Fruit fly (Drosophila melanogaster) whole organism, embryonic: ENCODE results near the gene Dup99B.

ENCODE experiments used
- Aef1 ChIP-seq: fragments of 200-800 bp; sonication (Bioruptor generic); IDR thresholded peaks from 3 replicates; pipeline ENCODE4 v1.3.6; 2022; ENCODE audit warnings: missing biosample characterization, missing genetic modification characterization
- Atf6 ChIP-seq: fragments of 200-800 bp; sonication (Bioruptor generic); IDR thresholded peaks from 2 replicates; pipeline ENCODE4 v1.3.6; 2022; ENCODE audit warnings: missing biosample characterization, missing genetic modification characterization
- CG10462 ChIP-seq: fragments of 200-800 bp; sonication (Bioruptor generic); optimal IDR thresholded peaks from 2 replicates; lab custom pipeline; 2016; ENCODE audit warnings: missing biosample characterization, missing genetic modification characterization
- CG10565 ChIP-seq: fragments of 200-800 bp; sonication (Bioruptor generic); optimal IDR thresholded peaks from 3 replicates; lab custom pipeline; 2016; ENCODE audit warnings: missing biosample characterization, mild to moderate bottlenecking, missing genetic modification characterization
- CG12155 ChIP-seq: fragments of 200-800 bp; sonication (Bioruptor generic); optimal IDR thresholded peaks from 3 replicates; lab custom pipeline; 2016; ENCODE audit warnings: missing biosample characterization, missing genetic modification characterization
- CG14965 ChIP-seq: fragments of 200-800 bp; sonication (Bioruptor generic); optimal IDR thresholded peaks from 2 replicates; lab custom pipeline; 2016; ENCODE audit warnings: missing biosample characterization, missing genetic modification characterization, borderline replicate concordance
- CG15073 ChIP-seq: fragments of 200-800 bp; sonication (Bioruptor generic); optimal IDR thresholded peaks from 2 replicates; lab custom pipeline; 2016; ENCODE audit warnings: missing biosample characterization, missing genetic modification characterization
- CG15269 ChIP-seq: fragments of 200-800 bp; sonication (Bioruptor generic); optimal IDR thresholded peaks from 2 replicates; lab custom pipeline; 2018; ENCODE audit warnings: missing biosample characterization, mild to moderate bottlenecking, missing genetic modification characterization, moderate library complexity
- CG1602 ChIP-seq: fragments of 200-800 bp; sonication (Bioruptor generic); optimal IDR thresholded peaks from 3 replicates; lab custom pipeline; 2016; ENCODE audit warnings: missing biosample characterization, missing genetic modification characterization
- CG17186 ChIP-seq: fragments of 200-800 bp; sonication (Bioruptor generic); optimal IDR thresholded peaks from 3 replicates; lab custom pipeline; 2017; ENCODE audit warnings: missing biosample characterization, missing genetic modification reagents, missing genetic modification characterization
- CG18619 ChIP-seq: fragments of 200-800 bp; sonication (Bioruptor generic); optimal IDR thresholded peaks from 3 replicates; lab custom pipeline; 2017; ENCODE audit warnings: missing biosample characterization, mild to moderate bottlenecking, missing genetic modification characterization
- CG18764 ChIP-seq: fragments of 200-800 bp; sonication (Bioruptor generic); optimal IDR thresholded peaks from 3 replicates; lab custom pipeline; 2016; ENCODE audit warnings: missing biosample characterization, missing genetic modification characterization
- CG2889 ChIP-seq: fragments of 200-800 bp; sonication (Bioruptor generic); IDR thresholded peaks from 3 replicates; pipeline ENCODE4 v1.3.6; 2022; ENCODE audit warnings: missing biosample characterization, missing genetic modification characterization
- CG4424 ChIP-seq: fragments of 200-800 bp; sonication (Bioruptor generic); optimal IDR thresholded peaks from 3 replicates; lab custom pipeline; 2016; ENCODE audit warnings: missing biosample characterization, missing genetic modification characterization
- CG5245 ChIP-seq: fragments of 200-800 bp; sonication (Bioruptor generic); optimal IDR thresholded peaks from 3 replicates; lab custom pipeline; 2016; ENCODE audit warnings: missing biosample characterization, missing genetic modification characterization
- CG6254 ChIP-seq: fragments of 200-800 bp; sonication (Bioruptor generic); optimal IDR thresholded peaks from 3 replicates; lab custom pipeline; 2017; ENCODE audit warnings: mild to moderate bottlenecking, missing biosample characterization, missing genetic modification reagents, missing genetic modification characterization
- CG8089 ChIP-seq: fragments of 200-800 bp; sonication (Bioruptor generic); optimal IDR thresholded peaks from 3 replicates; lab custom pipeline; 2016; ENCODE audit warnings: missing biosample characterization, missing genetic modification characterization
- CG8388 ChIP-seq: fragments of 200-800 bp; sonication (Bioruptor generic); optimal IDR thresholded peaks from 2 replicates; lab custom pipeline; 2019; ENCODE audit warnings: missing biosample characterization, mild to moderate bottlenecking, missing genetic modification characterization, moderate library complexity
- Chrac-16 ChIP-seq: fragments of 200-800 bp; sonication (Bioruptor generic); optimal IDR thresholded peaks from 3 replicates; lab custom pipeline; 2016; ENCODE audit warnings: missing biosample characterization, missing genetic modification characterization
- Dek ChIP-seq: fragments of 200-800 bp; sonication (Bioruptor generic); optimal IDR thresholded peaks from 3 replicates; lab custom pipeline; 2019; ENCODE audit warnings: missing biosample characterization, mild to moderate bottlenecking, missing genetic modification characterization, moderate library complexity
- Dip2 ChIP-seq: fragments of 200-800 bp; sonication (Bioruptor generic); IDR thresholded peaks from 2 replicates; pipeline ENCODE4 v1.3.6; 2022; ENCODE audit warnings: missing biosample characterization, missing genetic modification characterization
- ERR ChIP-seq: fragments of 200-800 bp; sonication (Bioruptor generic); optimal IDR thresholded peaks from 2 replicates; lab custom pipeline; 2016; ENCODE audit warnings: missing biosample characterization, missing genetic modification characterization
- Ets65A ChIP-seq: fragments of 200-800 bp; sonication (Bioruptor generic); peaks from one replicate; lab custom pipeline; 2016; ENCODE audit warnings: missing biosample characterization, missing genetic modification characterization
- Hr51 ChIP-seq, 2 experiments: fragments of 200-800 bp; sonication (Bioruptor generic); optimal IDR thresholded peaks; 2 replicates in 1 of 2; 3 replicates in 1 of 2; lab custom pipeline; 2016 to 2018; ENCODE audit warnings: missing biosample characterization in 2 of 2, missing genetic modification characterization in 2 of 2, mild to moderate bottlenecking in 1 of 2, moderate library complexity in 1 of 2
- Lhr ChIP-seq: fragments of 200-800 bp; sonication (Bioruptor generic); optimal IDR thresholded peaks from 3 replicates; lab custom pipeline; 2017; ENCODE audit warnings: mild to moderate bottlenecking, missing biosample characterization, missing genetic modification reagents, missing genetic modification characterization
- Lim3 ChIP-seq: fragments of 200-800 bp; sonication (Bioruptor generic); IDR thresholded peaks from 2 replicates; pipeline ENCODE4 v1.3.6; 2022; ENCODE audit warnings: missing biosample characterization, missing genetic modification characterization
- Med ChIP-seq: fragments of 200-800 bp; sonication (Bioruptor generic); peaks from one replicate; lab custom pipeline; 2016; ENCODE audit warnings: missing biosample characterization, missing genetic modification characterization, mild to moderate bottlenecking, inconsistent platforms, moderate library complexity
- Meics ChIP-seq: fragments of 200-800 bp; sonication (Bioruptor generic); optimal IDR thresholded peaks from 2 replicates; lab custom pipeline; 2017; ENCODE audit warnings: missing biosample characterization, mild to moderate bottlenecking, missing genetic modification characterization
- Oli ChIP-seq: fragments of 200-800 bp; sonication (Bioruptor generic); optimal IDR thresholded peaks from 2 replicates; lab custom pipeline; 2018; ENCODE audit warnings: missing biosample characterization, mild to moderate bottlenecking, missing genetic modification characterization, moderate library complexity
- PHDP ChIP-seq: fragments of 200-800 bp; sonication (Bioruptor generic); optimal IDR thresholded peaks from 3 replicates; lab custom pipeline; 2018; ENCODE audit warnings: missing biosample characterization, mild to moderate bottlenecking, missing genetic modification characterization, moderate library complexity
- Poxn ChIP-seq: fragments of 200-800 bp; sonication (Bioruptor generic); IDR thresholded peaks from 2 replicates; pipeline ENCODE4 v1.3.6; 2022; ENCODE audit warnings: missing biosample characterization, missing genetic modification characterization
- Sry-δ ChIP-seq: fragments of 200-800 bp; sonication (Bioruptor generic); optimal IDR thresholded peaks from 2 replicates; lab custom pipeline; 2016; ENCODE audit warnings: missing biosample characterization, missing genetic modification characterization
- YL-1 ChIP-seq: fragments of 200-800 bp; sonication (Bioruptor generic); optimal IDR thresholded peaks from 3 replicates; lab custom pipeline; 2017; ENCODE audit warnings: missing biosample characterization, mild to moderate bottlenecking, missing genetic modification characterization
- ab ChIP-seq: fragments of 200-800 bp; sonication (Bioruptor generic); optimal IDR thresholded peaks from 2 replicates; lab custom pipeline; 2016; ENCODE audit warnings: missing biosample characterization, missing genetic modification characterization
- abd-A ChIP-seq: fragments of 200-800 bp; sonication (Bioruptor generic); optimal IDR thresholded peaks from 3 replicates; lab custom pipeline; 2019; ENCODE audit warnings: missing biosample characterization, mild to moderate bottlenecking, missing genetic modification characterization, moderate library complexity
- fu2 ChIP-seq: fragments of 200-800 bp; sonication (Bioruptor generic); optimal IDR thresholded peaks from 2 replicates; lab custom pipeline; 2016; ENCODE audit warnings: missing biosample characterization, missing genetic modification characterization
- hkb ChIP-seq, 2 experiments: fragments of 200-800 bp in 1 of 2; fragments of >200 bp in 1 of 2; sonication (Bioruptor generic) in 1 of 2; IDR thresholded peaks in 1 of 2; optimal IDR thresholded peaks in 1 of 2; 2 replicates each; pipeline versions ENCODE4 v1.3.6 to Lab custom; 2017 to 2022; ENCODE audit warnings: missing biosample characterization in 1 of 2, missing genetic modification characterization in 1 of 2
- kah ChIP-seq: fragments of 200-800 bp; sonication (Bioruptor generic); optimal IDR thresholded peaks from 2 replicates; lab custom pipeline; 2018; ENCODE audit warnings: missing biosample characterization, mild to moderate bottlenecking, missing genetic modification characterization
- luna ChIP-seq: fragments of 200-800 bp; sonication (Bioruptor generic); optimal IDR thresholded peaks from 2 replicates; lab custom pipeline; 2016; ENCODE audit warnings: missing biosample characterization, missing genetic modification characterization
- onecut ChIP-seq: fragments of 200-800 bp; sonication (Bioruptor generic); IDR thresholded peaks from 2 replicates; pipeline ENCODE4 v1.3.6; 2022; ENCODE audit warnings: missing biosample characterization, missing genetic modification characterization
- pros ChIP-seq: fragments of 200-800 bp; sonication (Bioruptor generic); optimal IDR thresholded peaks from 3 replicates; lab custom pipeline; 2019; ENCODE audit warnings: missing biosample characterization, mild to moderate bottlenecking, missing genetic modification characterization, moderate library complexity
- salm ChIP-seq: fragments of 200-800 bp; sonication (Bioruptor generic); optimal IDR thresholded peaks from 2 replicates; lab custom pipeline; 2018; ENCODE audit warnings: missing biosample characterization, mild to moderate bottlenecking, missing genetic modification characterization
- sima ChIP-seq: fragments of 200-800 bp; sonication (Bioruptor generic); optimal IDR thresholded peaks from 2 replicates; lab custom pipeline; 2016; ENCODE audit warnings: missing biosample characterization, missing genetic modification characterization
- sqz ChIP-seq: fragments of 200-800 bp; sonication (Bioruptor generic); optimal IDR thresholded peaks from 3 replicates; lab custom pipeline; 2018; ENCODE audit warnings: missing biosample characterization, mild to moderate bottlenecking, missing genetic modification characterization
- ssp ChIP-seq: fragments of 200-800 bp; sonication (Bioruptor generic); IDR thresholded peaks from 2 replicates; pipeline ENCODE4 v1.3.6; 2022; ENCODE audit warnings: missing biosample characterization, missing genetic modification characterization
- trem ChIP-seq: fragments of 200-800 bp; optimal IDR thresholded peaks from 3 replicates; lab custom pipeline; 2019; ENCODE audit warnings: missing biosample characterization, mild to moderate bottlenecking, missing genetic modification characterization, moderate library complexity
- tup ChIP-seq: fragments of 200-800 bp; sonication (Bioruptor generic); optimal IDR thresholded peaks from 2 replicates; lab custom pipeline; 2016; ENCODE audit warnings: missing biosample characterization, mild to moderate bottlenecking, missing genetic modification characterization, moderate library complexity
- vnd ChIP-seq: fragments of 200-800 bp; sonication (Bioruptor generic); IDR thresholded peaks from 3 replicates; pipeline ENCODE4 v1.3.6; 2022; ENCODE audit warnings: missing biosample characterization, missing genetic modification characterization; ENCODE audit not compliant: partially characterized antibody
- zfh1 ChIP-seq: fragments of 200-800 bp; sonication (Bioruptor generic); IDR thresholded peaks from 3 replicates; pipeline ENCODE4 v1.3.6; 2022; ENCODE audit warnings: missing biosample characterization, missing genetic modification characterization
- zfh2 ChIP-seq: fragments of 200-800 bp; sonication (Bioruptor generic); optimal IDR thresholded peaks from 2 replicates; lab custom pipeline; 2016; ENCODE audit warnings: missing biosample characterization, missing genetic modification characterization

Dup99B gene

dm6 chr3R:29736678-29737093 lies 21.5 kb upstream of the Dup99B start, which contains the start of the genes CG7601 and CIA30 (continued):
- TF ChIP-seq PHDP (tag; lab: Kevin White, UChicago) (peak; percentile 96), onecut (GFP tag; lab: Robert Waterston, UW) (peak; percentile 99), Med (GFP tag; lab: Kevin White, UChicago) (peak; percentile 100), Meics (peak; percentile 98), Poxn (GFP tag; lab: Robert Waterston, UW) (peak; percentile 99), CG17186 (peak; percentile 93), CG8089 (GFP tag; lab: Kevin White, UChicago) (peak; percentile 95), ERR (peak; percentile 98), Sry-δ (GFP tag; lab: Kevin White, UChicago) (peak; percentile 82), kah (GFP tag; lab: Kevin White, UChicago) (peak; percentile 92), sqz (GFP tag; lab: Kevin White, UChicago) (no peak), CG8388 (peak; percentile 96), Chrac-16 (GFP tag; lab: Kevin White, UChicago) (peak; percentile 98), CG4424 (GFP tag; lab: Kevin White, UChicago) (peak; percentile 99), Lim3 (GFP tag; lab: Robert Waterston, UW) (peak; percentile 100), CG2889 (GFP tag; lab: Robert Waterston, UW) (peak; percentile 99), CG15073 (peak; percentile 88), pros (GFP tag; lab: Kevin White, UChicago) (peak; percentile 62), fu2 (peak; percentile 98), CG10462 (GFP tag; lab: Kevin White, UChicago) (peak; percentile 95), CG18764 (GFP tag; lab: Kevin White, UChicago) (peak; percentile 98), hkb (optimal IDR thresholded peaks at IDR 0.05; lab: Kevin White, UChicago) (no peak), hkb (GFP tag; IDR thresholded peaks at IDR 0.05; lab: Robert Waterston, UW) (peak; percentile 100), Dek (peak; percentile 98), CG15269 (tag; lab: Kevin White, UChicago) (peak; percentile 97), Atf6 (GFP tag; lab: Robert Waterston, UW) (peak; percentile 100), sima (peak; percentile 97), vnd (no peak), CG12155 (GFP tag; lab: Kevin White, UChicago) (peak; percentile 96), ssp (GFP tag; lab: Robert Waterston, UW) (peak; percentile 98), zfh1 (GFP tag; lab: Robert Waterston, UW) (peak; percentile 100), CG10565 (GFP tag; lab: Kevin White, UChicago) (peak; percentile 96), CG14965 (GFP tag; lab: Kevin White, UChicago) (peak; percentile 92), ab (GFP tag; lab: Kevin White, UChicago) (peak; percentile 98), Oli (tag; lab: Kevin White, UChicago) (peak; percentile 96), salm (tag; lab: Kevin White, UChicago) (peak; percentile 93), trem (tag; lab: Kevin White, UChicago) (peak; percentile 95), tup (GFP tag; lab: Kevin White, UChicago) (peak; percentile 97), CG18619 (GFP tag; lab: Kevin White, UChicago) (peak; percentile 96), Ets65A (peak; percentile 100), Aef1 (peak; percentile 100), abd-A (tag; lab: Kevin White, UChicago) (no peak), YL-1 (GFP tag; lab: Kevin White, UChicago) (peak; percentile 92), CG1602 (peak; percentile 98), Lhr (peak; percentile 89), CG6254 (GFP tag; lab: Kevin White, UChicago) (peak; percentile 93), Dip2 (peak; percentile 85), zfh2 (GFP tag; lab: Kevin White, UChicago) (peak; percentile 99), Hr51 (GFP tag; optimal IDR thresholded peaks at IDR 0.05; lab: Kevin White, UChicago) (peak; percentile 95 to 98), luna (peak; percentile 99), CG5245 (GFP tag; lab: Kevin White, UChicago) (peak; percentile 99)
